Worm (Caenorhabditis elegans): ENCODE results near the gene odr-8.

- no peak for TF ChIP-seq alr-1 (tag; optimal IDR thresholded peaks at IDR 0.05; ENCODE audit: borderline replicate concordance)
- no peak for TF ChIP-seq grh-1 (GFP tag; IDR thresholded peaks at IDR 0.05)
- no peak for TF ChIP-seq pag-3 (tag; optimal IDR thresholded peaks at IDR 0.05; ENCODE audit: borderline replicate concordance, insufficient read depth)
- TF ChIP-seq egl-27 (tag; optimal IDR thresholded peaks at IDR 0.05), result no peak
- TF ChIP-seq nhr-77 (tag; optimal IDR thresholded peaks at IDR 0.05), result peak; percentile 8
Observed at ce11 chrIV:6576728-6577101, 5.8 kb downstream of the odr-8 start.
